Fruit fly (Drosophila melanogaster): ENCODE measurements around the gene Tom20.

Tom20 gene

dm6 chr3L:20000081-20000736 lies at the start of gene Tom20, which contains the start of gene Gabat:
Gene Tom20 (plus strand): TSS chr3L:20000644.
Gene Gabat (minus strand): TSS chr3L:20000686.
- TF ChIP-seq Sin3A (optimal IDR thresholded peaks at IDR 0.05) (no peak), h (optimal IDR thresholded peaks at IDR 0.05) (no peak), insv (optimal IDR thresholded peaks at IDR 0.05) (no peak), Myc (optimal IDR thresholded peaks at IDR 0.05) (no peak), ttk (optimal IDR thresholded peaks at IDR 0.05) (no peak), psq (optimal IDR thresholded peaks at IDR 0.05) (no peak)

- TF ChIP-seq Sin3A (optimal IDR thresholded peaks at IDR 0.05) (no peak), ttk (optimal IDR thresholded peaks at IDR 0.05) (no peak), insv (optimal IDR thresholded peaks at IDR 0.05) (no peak), h (optimal IDR thresholded peaks at IDR 0.05) (no peak), Myc (optimal IDR thresholded peaks at IDR 0.05) (no peak), psq (optimal IDR thresholded peaks at IDR 0.05) (no peak)
These were observed 49.4 kb upstream of the Tom20 start, which contains the start of gene CG32219 for dm6 chr3L:19951035-19951434. Gene CG32219 (minus strand): TSS chr3L:19951135.

DNA sequence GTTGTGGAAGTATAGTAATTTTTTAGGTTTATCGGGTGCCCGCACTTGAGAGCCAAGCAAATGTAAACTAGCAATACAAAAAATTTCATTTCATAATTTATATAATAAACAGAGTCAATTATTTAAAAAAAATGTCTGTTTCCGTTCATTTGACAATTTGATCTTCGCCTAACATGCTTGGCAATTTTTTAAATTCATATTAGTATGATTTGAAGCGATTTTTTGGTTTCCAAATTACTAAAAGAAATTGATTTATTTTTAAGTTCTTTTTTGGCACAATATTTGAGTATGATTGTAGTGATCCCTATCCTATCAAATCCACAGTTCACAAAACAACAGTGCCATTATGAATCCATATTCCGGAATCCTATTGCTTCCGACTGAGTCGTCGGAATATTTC lies 48.6 kb upstream of the Tom20 start, which contains the start of gene CG34258:
Gene CG34258 (minus strand): TSS at position 101 of the 400 bp plus-strand sequence.
- TF ChIP-seq Myc (optimal IDR thresholded peaks at IDR 0.05) = no peak
- TF ChIP-seq psq (optimal IDR thresholded peaks at IDR 0.05) = no peak
- TF ChIP-seq insv (optimal IDR thresholded peaks at IDR 0.05) = no peak
- no peak for TF ChIP-seq ttk (optimal IDR thresholded peaks at IDR 0.05)
- TF ChIP-seq Sin3A (optimal IDR thresholded peaks at IDR 0.05) = no peak
- no peak for TF ChIP-seq h (optimal IDR thresholded peaks at IDR 0.05)

- no peak for TF ChIP-seq ttk (optimal IDR thresholded peaks at IDR 0.05)
These were observed 47.8 kb upstream of the Tom20 start, which contains the start of gene CG33710 for dm6 chr3L:19952690-19953089. Gene CG33710 (minus strand): TSS chr3L:19952790.

DNA sequence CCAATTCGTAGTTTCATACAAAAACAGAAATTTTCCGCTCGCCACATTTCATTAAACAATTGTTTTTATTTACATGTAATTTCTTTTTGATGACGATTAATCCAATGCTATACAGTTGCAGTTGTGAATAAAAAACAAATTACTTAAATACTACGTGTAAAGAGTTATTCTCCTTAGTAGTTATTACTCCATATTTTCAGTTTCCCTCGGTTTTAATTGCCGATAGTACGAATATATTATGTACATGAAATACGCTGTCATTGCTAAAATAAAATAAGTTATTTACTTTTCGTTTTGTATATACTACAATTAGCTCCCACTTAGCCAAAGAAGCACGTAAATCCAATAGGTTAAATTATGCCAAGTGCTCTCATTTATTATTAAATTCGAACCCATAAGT lies 46.8 kb upstream of the Tom20 start, which contains the start of gene CG42655:
Gene CG42655 (minus strand): TSS at position 101 of the 400 bp plus-strand sequence.
- TF ChIP-seq ttk (optimal IDR thresholded peaks at IDR 0.05) = no peak
- no peak for TF ChIP-seq h (optimal IDR thresholded peaks at IDR 0.05)
- TF ChIP-seq psq (optimal IDR thresholded peaks at IDR 0.05) = no peak
- no peak for TF ChIP-seq Sin3A (optimal IDR thresholded peaks at IDR 0.05)
- TF ChIP-seq Myc (optimal IDR thresholded peaks at IDR 0.05) = no peak
- no peak for TF ChIP-seq insv (optimal IDR thresholded peaks at IDR 0.05)

dm6 chr3L:19954426-19954825 lies 46.0 kb upstream of the Tom20 start, which contains the start of gene CG42654:
Gene CG42654 (minus strand): TSS chr3L:19954526.
- TF ChIP-seq Sin3A (optimal IDR thresholded peaks at IDR 0.05) (no peak), insv (optimal IDR thresholded peaks at IDR 0.05) (no peak), psq (optimal IDR thresholded peaks at IDR 0.05) (no peak), Myc (optimal IDR thresholded peaks at IDR 0.05) (no peak), h (optimal IDR thresholded peaks at IDR 0.05) (no peak), ttk (optimal IDR thresholded peaks at IDR 0.05) (no peak)

dm6 chr3L:19955699-19956098 lies 44.7 kb upstream of the Tom20 start, which contains the start of gene CG42263:
Gene CG42263 (minus strand): TSS chr3L:19955799.
- no peak for TF ChIP-seq psq (optimal IDR thresholded peaks at IDR 0.05)
- no peak for TF ChIP-seq insv (optimal IDR thresholded peaks at IDR 0.05)
- TF ChIP-seq Sin3A (optimal IDR thresholded peaks at IDR 0.05) = no peak
- no peak for TF ChIP-seq h (optimal IDR thresholded peaks at IDR 0.05)
- TF ChIP-seq ttk (optimal IDR thresholded peaks at IDR 0.05) = no peak
- TF ChIP-seq Myc (optimal IDR thresholded peaks at IDR 0.05) = no peak

- no peak for TF ChIP-seq Myc (optimal IDR thresholded peaks at IDR 0.05)
- TF ChIP-seq insv (optimal IDR thresholded peaks at IDR 0.05) = no peak
- TF ChIP-seq h (optimal IDR thresholded peaks at IDR 0.05) = no peak
- TF ChIP-seq Sin3A (optimal IDR thresholded peaks at IDR 0.05) = no peak
- TF ChIP-seq psq (optimal IDR thresholded peaks at IDR 0.05) = no peak
These were observed 38.6 kb upstream of the Tom20 start for dm6 chr3L:19961805-19962204.

- TF ChIP-seq insv (optimal IDR thresholded peaks at IDR 0.05) (no peak), Sin3A (optimal IDR thresholded peaks at IDR 0.05) (no peak), h (optimal IDR thresholded peaks at IDR 0.05) (no peak), psq (optimal IDR thresholded peaks at IDR 0.05) (no peak), Myc (optimal IDR thresholded peaks at IDR 0.05) (no peak), ttk (optimal IDR thresholded peaks at IDR 0.05) (no peak)
These were observed 31.5 kb upstream of the Tom20 start for dm6 chr3L:19968725-19969598.

dm6 chr3L:19978088-19978487 lies 22.4 kb upstream of the Tom20 start:
- TF ChIP-seq insv (optimal IDR thresholded peaks at IDR 0.05) = no peak
- TF ChIP-seq h (optimal IDR thresholded peaks at IDR 0.05) = no peak
- TF ChIP-seq Sin3A (optimal IDR thresholded peaks at IDR 0.05) = no peak
- no peak for TF ChIP-seq ttk (optimal IDR thresholded peaks at IDR 0.05)
- TF ChIP-seq Myc (optimal IDR thresholded peaks at IDR 0.05) = no peak
- TF ChIP-seq psq (optimal IDR thresholded peaks at IDR 0.05) = no peak

- no peak for TF ChIP-seq ttk (optimal IDR thresholded peaks at IDR 0.05)
- no peak for TF ChIP-seq psq (optimal IDR thresholded peaks at IDR 0.05)
- TF ChIP-seq Myc (optimal IDR thresholded peaks at IDR 0.05) = no peak
- TF ChIP-seq h (optimal IDR thresholded peaks at IDR 0.05) = no peak
- no peak for TF ChIP-seq insv (optimal IDR thresholded peaks at IDR 0.05)
- no peak for TF ChIP-seq Sin3A (optimal IDR thresholded peaks at IDR 0.05)
These were observed 20.9 kb upstream of the Tom20 start, which contains the start of gene CG14182 for dm6 chr3L:19979592-19979991. Gene CG14182 (minus strand): TSS chr3L:19979812.

DNA sequence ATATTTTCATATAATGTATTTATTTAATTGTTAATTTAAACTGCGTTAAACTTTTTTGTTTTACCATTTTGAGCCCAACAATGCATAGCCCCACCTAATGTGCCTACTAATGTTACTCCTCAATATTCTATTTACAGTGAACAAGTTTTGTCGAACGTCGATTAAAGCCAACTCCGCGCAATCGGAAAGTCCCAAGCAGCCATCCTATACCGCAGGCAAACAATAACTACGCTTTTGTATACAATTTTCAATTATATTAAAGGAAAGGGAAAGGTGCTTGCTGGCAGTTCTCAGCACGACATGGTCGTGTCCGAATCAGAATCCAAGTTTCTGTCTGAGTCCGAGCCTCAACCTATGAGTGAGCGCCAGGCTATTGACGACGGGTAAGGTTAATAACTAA lies 19.1 kb upstream of the Tom20 start, which contains the start of gene CG17732:
Gene CG17732 (plus strand): TSS at position 301 of the 400 bp plus-strand sequence.
- TF ChIP-seq Myc (optimal IDR thresholded peaks at IDR 0.05) (no peak), insv (optimal IDR thresholded peaks at IDR 0.05) (no peak), psq (optimal IDR thresholded peaks at IDR 0.05) (no peak), Sin3A (optimal IDR thresholded peaks at IDR 0.05) (no peak), h (optimal IDR thresholded peaks at IDR 0.05) (no peak), ttk (optimal IDR thresholded peaks at IDR 0.05) (no peak)

Data from Kc167 (cell line).